2 fruit fly cellular contexts compared by ENCODE assay signal in genomic region chr2L:21810098-21810497, dm6.
TF ChIP-seq lines count a peak whose summit lies in the region.

No protein-coding gene starts in this region.

- TF ChIP-seq CTCF in whole organism, embryonic (GFP tag; optimal IDR thresholded peaks at IDR 0.05; lab: Kevin White, UChicago), result no peak

TF ChIP-seq in whole organism, embryonic, 481 proteins besides CTCF, POLR2A, EP300 and RAD21:
- TF ChIP-seq Mrtf (GFP tag; IDR thresholded peaks at IDR 0.05; lab: Robert Waterston, UW) (no peak), klu (GFP tag; IDR thresholded peaks at IDR 0.05; lab: Robert Waterston, UW) (no peak), gcm (GFP tag; optimal IDR thresholded peaks at IDR 0.05; lab: Kevin White, UChicago) (no peak), Ets65A (GFP tag; lab: Kevin White, UChicago) (peak; percentile 58), twi (tag; optimal IDR thresholded peaks at IDR 0.05; lab: Kevin White, UChicago) (peak; percentile 69), row (GFP tag; IDR thresholded peaks at IDR 0.05; lab: Robert Waterston, UW) (no peak)

TF ChIP-seq in whole organism, prepupa, 60 proteins besides CTCF, POLR2A, EP300 and RAD21:
- TF ChIP-seq dsx (GFP tag; optimal IDR thresholded peaks at IDR 0.05; lab: Kevin White, UChicago; ENCODE audit: poor library complexity, severe bottlenecking) (peak; percentile 75), svp (GFP tag; lab: Kevin White, UChicago) (no peak), ss (GFP tag; optimal IDR thresholded peaks at IDR 0.05; lab: Kevin White, UChicago) (peak in 1 of 2 experiments; percentile 77)
